Worm (Caenorhabditis elegans): ENCODE measurements around the gene Y6E2A.5.

The Y6E2A.5 gene

ce11 chrV:15687660-15688059, 30.8 kb downstream of the Y6E2A.5 start, which contains the start of gene nhr-197:
nhr-197 (plus strand) TSS chrV:15687960.
- TF ChIP-seq K02D7.2 (tag; optimal IDR thresholded peaks at IDR 0.05) (no peak), nfya-1 (tag; optimal IDR thresholded peaks at IDR 0.05) (no peak), zip-5 (tag; optimal IDR thresholded peaks at IDR 0.05) (no peak), fax-1 (tag; optimal IDR thresholded peaks at IDR 0.05) (no peak), ceh-31 (tag; optimal IDR thresholded peaks at IDR 0.05) (no peak), dmd-4 (tag; optimal IDR thresholded peaks at IDR 0.05; ENCODE audit: borderline replicate concordance) (no peak), ceh-34 (tag; optimal IDR thresholded peaks at IDR 0.05) (no peak), hlh-30 (tag; optimal IDR thresholded peaks at IDR 0.05; ENCODE audit: insufficient read depth) (no peak), hlh-15 (tag; optimal IDR thresholded peaks at IDR 0.05) (no peak), fkh-6 (tag; optimal IDR thresholded peaks at IDR 0.05) (no peak), odd-2 (tag; optimal IDR thresholded peaks at IDR 0.05) (no peak), K09A11.1 (tag; optimal IDR thresholded peaks at IDR 0.05; ENCODE audit: insufficient read depth) (no peak), Y22D7AL.16 (tag; optimal IDR thresholded peaks at IDR 0.05) (no peak), pros-1 (tag; optimal IDR thresholded peaks at IDR 0.05) (no peak)

DNA sequence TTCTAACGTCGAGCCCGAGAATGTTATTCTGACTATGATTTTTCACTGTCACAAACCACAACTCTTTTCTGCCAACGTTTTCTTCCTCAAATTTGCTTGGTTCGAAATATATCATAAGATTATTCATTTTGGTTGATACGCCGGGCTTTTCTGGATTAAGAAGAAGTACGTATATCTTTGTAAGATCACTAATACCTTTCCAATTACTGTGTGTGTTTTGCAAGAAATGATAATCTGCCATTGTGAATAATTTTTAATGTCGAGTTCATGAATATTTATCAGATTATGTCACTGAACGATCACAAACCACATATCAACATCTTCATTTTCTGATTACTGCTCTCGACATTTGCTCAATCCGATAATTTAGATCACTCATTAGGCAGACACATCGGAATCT, 32.9 kb downstream of the Y6E2A.5 start, which contains the start of gene nhr-196:
TSS of gene nhr-196 (plus strand) at position 118 of the 400 bp plus-strand sequence.
- TF ChIP-seq syd-9 (tag; optimal IDR thresholded peaks at IDR 0.05), result no peak
- no peak for TF ChIP-seq npax-4 (tag; optimal IDR thresholded peaks at IDR 0.05)
- TF ChIP-seq fkh-6 (tag; optimal IDR thresholded peaks at IDR 0.05), result no peak
- TF ChIP-seq lim-6 (tag; optimal IDR thresholded peaks at IDR 0.05), result no peak
- TF ChIP-seq Y22D7AL.16 (tag; optimal IDR thresholded peaks at IDR 0.05), result no peak
- no peak for TF ChIP-seq ceh-30 (tag; optimal IDR thresholded peaks at IDR 0.05)
- TF ChIP-seq ceh-19 (GFP tag; optimal IDR thresholded peaks at IDR 0.05), result no peak
- TF ChIP-seq ceh-24 (tag; optimal IDR thresholded peaks at IDR 0.05), result no peak
- TF ChIP-seq pha-4 (tag; optimal IDR thresholded peaks at IDR 0.05), result no peak
- TF ChIP-seq fkh-10 (GFP tag; optimal IDR thresholded peaks at IDR 0.05), result no peak
- no peak for TF ChIP-seq gmeb-2 (tag; optimal IDR thresholded peaks at IDR 0.05)

DNA sequence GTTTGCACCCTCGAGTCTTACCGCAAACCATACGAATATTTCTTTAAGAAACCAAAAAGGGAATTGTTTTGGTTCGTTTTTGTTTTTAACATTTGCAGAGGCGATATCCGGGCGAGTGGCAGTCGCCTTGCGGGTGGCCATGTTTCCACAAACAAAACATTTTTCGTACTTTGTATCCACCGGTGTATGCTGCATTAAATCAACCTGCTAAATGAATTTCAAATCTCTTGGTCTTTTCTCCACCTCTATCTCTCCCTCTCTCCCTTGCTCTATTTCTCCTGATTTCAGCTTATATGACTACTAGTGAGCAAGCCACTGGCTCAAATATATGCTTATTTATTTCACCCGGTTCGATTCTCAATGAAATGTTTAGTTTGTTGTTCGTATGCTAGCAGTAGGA, 41.2 kb downstream of the Y6E2A.5 start, which contains the start of gene nhr-52:
TSS of gene nhr-52 (plus strand) at position 301 of the 400 bp plus-strand sequence.
- TF ChIP-seq nfya-1 (tag; optimal IDR thresholded peaks at IDR 0.05) (no peak), ahr-1 (tag; optimal IDR thresholded peaks at IDR 0.05) (no peak), ceh-6 (GFP tag; optimal IDR thresholded peaks at IDR 0.05) (no peak), C08G9.2 (tag; optimal IDR thresholded peaks at IDR 0.05) (no peak), fkh-10 (GFP tag; optimal IDR thresholded peaks at IDR 0.05) (no peak), pag-3 (tag; optimal IDR thresholded peaks at IDR 0.05; ENCODE audit: borderline replicate concordance) (no peak), tbx-7 (tag; optimal IDR thresholded peaks at IDR 0.05) (no peak), ref-2 (tag; optimal IDR thresholded peaks at IDR 0.05) (no peak), ceh-24 (tag; optimal IDR thresholded peaks at IDR 0.05) (no peak), ceh-19 (GFP tag; optimal IDR thresholded peaks at IDR 0.05) (no peak), ztf-16 (tag; optimal IDR thresholded peaks at IDR 0.05) (no peak)

DNA sequence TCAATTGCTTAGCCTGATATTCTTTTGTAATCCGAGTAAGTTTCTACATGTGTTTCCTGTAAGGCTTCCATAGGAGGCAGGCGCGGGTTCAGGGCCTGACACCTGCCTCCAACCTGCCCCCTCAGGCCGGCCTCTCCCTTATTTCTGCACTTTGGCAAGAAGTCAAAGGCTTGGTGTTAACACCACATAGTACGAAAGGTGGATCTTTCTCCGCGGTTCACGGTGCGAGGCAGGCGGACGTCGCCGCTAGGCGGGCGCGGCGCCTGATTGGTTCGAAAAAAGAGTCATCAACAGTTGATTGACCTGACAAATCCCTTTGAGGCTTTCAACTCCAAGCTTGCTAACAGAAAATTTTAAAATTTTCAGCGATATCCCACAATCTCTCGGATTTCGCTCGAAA, 43.6 kb downstream of the Y6E2A.5 start:
- TF ChIP-seq tbx-7 (tag; optimal IDR thresholded peaks at IDR 0.05), result no peak
- no peak for TF ChIP-seq madf-2 (tag; optimal IDR thresholded peaks at IDR 0.05)
- TF ChIP-seq T23F11.4 (GFP tag; optimal IDR thresholded peaks at IDR 0.05), result no peak
- TF ChIP-seq pha-4 (tag; optimal IDR thresholded peaks at IDR 0.05), result no peak
- no peak for TF ChIP-seq ceh-9 (tag; optimal IDR thresholded peaks at IDR 0.05)
- no peak for TF ChIP-seq ceh-14 (tag; optimal IDR thresholded peaks at IDR 0.05)
- no peak for TF ChIP-seq unc-42 (tag; optimal IDR thresholded peaks at IDR 0.05)
- TF ChIP-seq pax-1 (tag; optimal IDR thresholded peaks at IDR 0.05), result no peak
- TF ChIP-seq K09A11.1 (tag; optimal IDR thresholded peaks at IDR 0.05; ENCODE audit: insufficient read depth), result no peak
- no peak for TF ChIP-seq pha-2 (tag; optimal IDR thresholded peaks at IDR 0.05)
- TF ChIP-seq sox-4 (tag; optimal IDR thresholded peaks at IDR 0.05), result no peak
- TF ChIP-seq elt-2 (tag; optimal IDR thresholded peaks at IDR 0.05), result no peak
- no peak for TF ChIP-seq Y22D7AL.16 (tag; optimal IDR thresholded peaks at IDR 0.05)
- TF ChIP-seq che-1 (tag; optimal IDR thresholded peaks at IDR 0.05), result no peak
- no peak for TF ChIP-seq npax-4 (tag; optimal IDR thresholded peaks at IDR 0.05)
- TF ChIP-seq ama-1 (optimal IDR thresholded peaks at IDR 0.05), result no peak
- no peak for TF ChIP-seq ceh-19 (GFP tag; optimal IDR thresholded peaks at IDR 0.05)
- no peak for TF ChIP-seq unc-3 (GFP tag; conservative IDR thresholded peaks at IDR 0.05)
- no peak for TF ChIP-seq unc-3 (tag; optimal IDR thresholded peaks at IDR 0.05)
